Worm (Caenorhabditis elegans): ENCODE data around the gene pqn-65.

pqn-65 gene

ce11 chrX:4623707-4624106 is 4.3 kb upstream of the pqn-65 start:
- TF ChIP-seq ceh-31 (tag; optimal IDR thresholded peaks at IDR 0.05) (peak; percentile 7), ceh-30 (tag; optimal IDR thresholded peaks at IDR 0.05) (no peak), unc-42 (tag; optimal IDR thresholded peaks at IDR 0.05) (peak; percentile 82)

- TF ChIP-seq ceh-19 (GFP tag; optimal IDR thresholded peaks at IDR 0.05) (no peak), unc-55 (GFP tag; optimal IDR thresholded peaks at IDR 0.05) (no peak), lim-6 (tag; optimal IDR thresholded peaks at IDR 0.05) (no peak), hlh-8 (tag; optimal IDR thresholded peaks at IDR 0.05) (no peak), fax-1 (tag; optimal IDR thresholded peaks at IDR 0.05) (no peak), C08G9.2 (tag; optimal IDR thresholded peaks at IDR 0.05) (no peak), F13H6.1 (tag; optimal IDR thresholded peaks at IDR 0.05) (no peak), unc-86 (tag; optimal IDR thresholded peaks at IDR 0.05) (no peak), eyg-1 (tag; optimal IDR thresholded peaks at IDR 0.05) (no peak), nhr-11 (tag; optimal IDR thresholded peaks at IDR 0.05) (no peak), ceh-30 (tag; optimal IDR thresholded peaks at IDR 0.05) (no peak), ttx-3 (tag; optimal IDR thresholded peaks at IDR 0.05) (no peak)
These were observed 2.6 kb upstream of the pqn-65 start, which contains the start of gene C46C11.3 for ce11 chrX:4622024-4622423. C46C11.3 (plus strand) TSS chrX:4622324.

DNA sequence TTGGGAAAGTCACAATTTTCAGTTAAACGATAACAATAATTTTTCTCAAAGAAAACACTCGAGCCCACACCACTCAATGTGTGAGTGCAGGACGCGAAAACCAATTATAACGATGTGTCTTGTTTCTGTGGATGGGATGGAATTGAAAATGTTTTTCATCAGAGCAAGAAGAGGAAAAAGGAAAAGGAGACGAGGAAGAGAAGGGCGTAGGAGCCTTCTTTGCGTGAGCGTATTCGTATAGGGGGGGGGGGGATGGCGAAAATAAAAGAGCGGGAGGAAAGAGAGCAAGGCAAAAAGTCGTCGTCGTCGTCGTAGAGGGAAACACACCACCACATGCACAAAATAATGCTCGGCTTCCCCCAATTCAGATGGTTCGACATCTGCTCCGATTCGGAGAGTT is 584 bp upstream of the pqn-65 start:
- no peak for TF ChIP-seq unc-3 (GFP tag; conservative IDR thresholded peaks at IDR 0.05)
- TF ChIP-seq unc-3 (tag; optimal IDR thresholded peaks at IDR 0.05) = no peak
- no peak for TF ChIP-seq tbx-7 (tag; optimal IDR thresholded peaks at IDR 0.05)
- TF ChIP-seq hlh-15 (tag; optimal IDR thresholded peaks at IDR 0.05) = no peak
- peak; percentile 27 for TF ChIP-seq ceh-34 (tag; optimal IDR thresholded peaks at IDR 0.05)
- TF ChIP-seq elt-4 (tag; optimal IDR thresholded peaks at IDR 0.05) = no peak
- TF ChIP-seq pha-4 (tag; optimal IDR thresholded peaks at IDR 0.05) = no peak
- no peak for TF ChIP-seq fkh-10 (GFP tag; optimal IDR thresholded peaks at IDR 0.05)
- TF ChIP-seq che-1 (tag; optimal IDR thresholded peaks at IDR 0.05) = peak; percentile 7
- TF ChIP-seq nhr-11 (tag; optimal IDR thresholded peaks at IDR 0.05) = no peak
- TF ChIP-seq lim-6 (tag; optimal IDR thresholded peaks at IDR 0.05) = no peak
- TF ChIP-seq hlh-8 (tag; optimal IDR thresholded peaks at IDR 0.05) = no peak
- peak; percentile 83 for TF ChIP-seq ceh-14 (tag; optimal IDR thresholded peaks at IDR 0.05)
- TF ChIP-seq unc-42 (tag; optimal IDR thresholded peaks at IDR 0.05) = peak; percentile 83
- TF ChIP-seq hlh-6 (tag; optimal IDR thresholded peaks at IDR 0.05) = no peak
- no peak for TF ChIP-seq lin-11 (tag; optimal IDR thresholded peaks at IDR 0.05)
- TF ChIP-seq ceh-6 (GFP tag; optimal IDR thresholded peaks at IDR 0.05) = no peak
- TF ChIP-seq ahr-1 (tag; optimal IDR thresholded peaks at IDR 0.05) = no peak
- no peak for TF ChIP-seq ref-2 (tag; optimal IDR thresholded peaks at IDR 0.05)
- no peak for TF ChIP-seq pha-2 (tag; optimal IDR thresholded peaks at IDR 0.05)
- no peak for TF ChIP-seq ceh-30 (tag; optimal IDR thresholded peaks at IDR 0.05)
- TF ChIP-seq ceh-24 (tag; optimal IDR thresholded peaks at IDR 0.05) = no peak
- no peak for TF ChIP-seq gmeb-2 (tag; optimal IDR thresholded peaks at IDR 0.05)
- TF ChIP-seq pros-1 (tag; optimal IDR thresholded peaks at IDR 0.05) = no peak
- TF ChIP-seq ceh-19 (GFP tag; optimal IDR thresholded peaks at IDR 0.05) = peak; percentile 23
- peak; percentile 52 for TF ChIP-seq ceh-31 (tag; optimal IDR thresholded peaks at IDR 0.05)
- TF ChIP-seq ceh-2 (tag; optimal IDR thresholded peaks at IDR 0.05) = no peak
- TF ChIP-seq sox-2 (GFP tag; IDR thresholded peaks at IDR 0.05) = no peak
- no peak for TF ChIP-seq pag-3 (tag; optimal IDR thresholded peaks at IDR 0.05; ENCODE audit: borderline replicate concordance)

- no peak for TF ChIP-seq gmeb-2 (tag; optimal IDR thresholded peaks at IDR 0.05)
- TF ChIP-seq syd-9 (tag; optimal IDR thresholded peaks at IDR 0.05) = no peak
- TF ChIP-seq sox-4 (tag; optimal IDR thresholded peaks at IDR 0.05) = peak; percentile 2
- peak; percentile 18 for TF ChIP-seq fax-1 (tag; optimal IDR thresholded peaks at IDR 0.05)
- TF ChIP-seq pqm-1 (tag; optimal IDR thresholded peaks at IDR 0.05) = no peak
- no peak for TF ChIP-seq unc-3 (GFP tag; conservative IDR thresholded peaks at IDR 0.05)
- peak; percentile 9 for TF ChIP-seq unc-3 (tag; optimal IDR thresholded peaks at IDR 0.05)
- TF ChIP-seq unc-42 (tag; optimal IDR thresholded peaks at IDR 0.05) = peak; percentile 53
- no peak for TF ChIP-seq ceh-24 (tag; optimal IDR thresholded peaks at IDR 0.05)
- TF ChIP-seq rnt-1 (tag; optimal IDR thresholded peaks at IDR 0.05) = peak; percentile 60
- TF ChIP-seq ceh-18 (tag; optimal IDR thresholded peaks at IDR 0.05) = peak; percentile 22
- peak; percentile 41 for TF ChIP-seq T23F11.4 (GFP tag; optimal IDR thresholded peaks at IDR 0.05)
- TF ChIP-seq hlh-6 (tag; optimal IDR thresholded peaks at IDR 0.05) = peak; percentile 70
- no peak for TF ChIP-seq ets-4 (tag; optimal IDR thresholded peaks at IDR 0.05)
- TF ChIP-seq ceh-9 (tag; optimal IDR thresholded peaks at IDR 0.05) = no peak
- no peak for TF ChIP-seq F13H6.1 (tag; optimal IDR thresholded peaks at IDR 0.05)
- peak; percentile 3 for TF ChIP-seq hlh-30 (tag; optimal IDR thresholded peaks at IDR 0.05; ENCODE audit: insufficient read depth)
- TF ChIP-seq odd-2 (tag; optimal IDR thresholded peaks at IDR 0.05) = no peak
- no peak for TF ChIP-seq dve-1 (tag; optimal IDR thresholded peaks at IDR 0.05)
- TF ChIP-seq nfya-1 (tag; optimal IDR thresholded peaks at IDR 0.05) = no peak
These were observed 2.6 kb downstream of the pqn-65 start for ce11 chrX:4616832-4617231.
